Worm (Caenorhabditis elegans): ENCODE measurements around the gene F56D6.21.
A peak's percentile ranks its signal among the peaks of the same experiment; 100 is the strongest.
"Not testable (repeated sequence)": the region's sequence is repeated elsewhere in the genome, so short reads cannot be mapped to it uniquely, and the experiment has no call there.

Gene F56D6.21

ce11 chrIV:3941658-3942328 is 37.1 kb downstream of the F56D6.21 start, which contains the start of gene clec-174:
Gene clec-174, minus strand, starts transcription at chrIV:3941708.
- no peak for TF ChIP-seq egrh-3 (GFP tag; IDR thresholded peaks at IDR 0.05)
- TF ChIP-seq ztf-25 (GFP tag; IDR thresholded peaks at IDR 0.05): no peak
- TF ChIP-seq nhr-27 (tag; optimal IDR thresholded peaks at IDR 0.05): no peak
- no peak for TF ChIP-seq unc-130 (GFP tag; optimal IDR thresholded peaks at IDR 0.05)
- TF ChIP-seq fkh-3 (tag; optimal IDR thresholded peaks at IDR 0.05): no peak
- TF ChIP-seq tlf-1 (GFP tag; optimal IDR thresholded peaks at IDR 0.05): no peak

- TF ChIP-seq lag-1 (GFP tag; IDR thresholded peaks at IDR 0.05): no peak
- no peak for TF ChIP-seq attf-5 (GFP tag; optimal IDR thresholded peaks at IDR 0.05)
- TF ChIP-seq sptf-2 (GFP tag; optimal IDR thresholded peaks at IDR 0.05): no peak
Measured at ce11 chrIV:3943003-3943402, 38.3 kb downstream of the F56D6.21 start, which contains the start of gene Y46C8AL.11. Gene Y46C8AL.11, plus strand, starts transcription at chrIV:3943303.

- TF ChIP-seq nfya-2 (GFP tag; IDR thresholded peaks at IDR 0.05) (no peak), madf-8 (GFP tag; conservative IDR thresholded peaks at IDR 0.05) (no peak), ceh-100 (GFP tag; IDR thresholded peaks at IDR 0.05) (no peak), F55B11.4 (tag; optimal IDR thresholded peaks at IDR 0.05; ENCODE audit: borderline replicate concordance, insufficient read depth) (no peak), Y56A3A.18 (GFP tag; IDR thresholded peaks at IDR 0.05) (no peak), lin-54 (GFP tag; optimal IDR thresholded peaks at IDR 0.05) (no peak), ets-4 (GFP tag; optimal IDR thresholded peaks at IDR 0.05) (peak; percentile 62), unc-62 (GFP tag; optimal IDR thresholded peaks at IDR 0.05) (peak; percentile 43), somi-1 (GFP tag; optimal IDR thresholded peaks at IDR 0.05) (no peak), nhr-80 (tag; optimal IDR thresholded peaks at IDR 0.05) (peak; percentile 90), F39B2.1 (GFP tag; IDR thresholded peaks at IDR 0.05) (no peak), aptf-2 (GFP tag; conservative IDR thresholded peaks at IDR 0.05) (no peak), mcd-1 (GFP tag; IDR thresholded peaks at IDR 0.05) (no peak), dox-1 (GFP tag; IDR thresholded peaks at IDR 0.05) (peak; percentile 19; the same call in 1 of the 2 replicates)
Measured at ce11 chrIV:3944459-3944858, 39.7 kb downstream of the F56D6.21 start, which contains the start of gene clec-72. Gene clec-72, plus strand, starts transcription at chrIV:3944816.

ce11 chrIV:3947377-3947956 is 42.7 kb downstream of the F56D6.21 start:
- TF ChIP-seq zfh-2 (GFP tag; conservative IDR thresholded peaks at IDR 0.05) (peak; percentile 86), hmg-1.2 (GFP tag; IDR thresholded peaks at IDR 0.05) (peak; percentile 37), ztf-28 (GFP tag; IDR thresholded peaks at IDR 0.05) (0 out of 2 replicates have a peak, but pooled peaks have one; percentile 33), dox-1 (GFP tag; IDR thresholded peaks at IDR 0.05) (peak; percentile 7; the same call in 1 of the 2 replicates), snpc-4 (tag; optimal IDR thresholded peaks at IDR 0.05) (peak in 1 of 4 experiments; percentile 81), egrh-3 (GFP tag; IDR thresholded peaks at IDR 0.05) (peak; percentile 74; the same call in 1 of the 2 replicates)
- not testable (repeated sequence) for TF ChIP-seq snpc-4 (GFP tag; optimal IDR thresholded peaks at IDR 0.05)
